Fruit fly (Drosophila melanogaster) whole organism, embryonic: ENCODE measurements around the gene Obp99c.

Source experiments
- B-H2 ChIP-seq: fragments of 200-800 bp; sonication (Bioruptor generic); optimal IDR thresholded peaks from 2 replicates; lab custom pipeline; 2018; ENCODE audit warnings: missing biosample characterization, mild to moderate bottlenecking, missing genetic modification characterization
- CG10431 ChIP-seq: fragments of 200-800 bp; sonication (Bioruptor generic); optimal IDR thresholded peaks from 3 replicates; lab custom pipeline; 2018; ENCODE audit warnings: missing biosample characterization, mild to moderate bottlenecking, missing genetic modification characterization
- CG11504 ChIP-seq: fragments of 200-800 bp; sonication (Bioruptor generic); optimal IDR thresholded peaks from 3 replicates; lab custom pipeline; 2019; ENCODE audit warnings: missing biosample characterization, mild to moderate bottlenecking, missing genetic modification characterization, moderate library complexity
- CG12155 ChIP-seq: fragments of 200-800 bp; sonication (Bioruptor generic); optimal IDR thresholded peaks from 3 replicates; lab custom pipeline; 2016; ENCODE audit warnings: missing biosample characterization, missing genetic modification characterization
- CG12219 ChIP-seq: fragments of 200-800 bp; sonication (Bioruptor generic); optimal IDR thresholded peaks from 3 replicates; lab custom pipeline; 2018; ENCODE audit warnings: missing biosample characterization, mild to moderate bottlenecking, missing genetic modification characterization
- CG14710 ChIP-seq: fragments of 200-800 bp; sonication (Bioruptor generic); optimal IDR thresholded peaks from 3 replicates; lab custom pipeline; 2019; ENCODE audit warnings: missing biosample characterization, mild to moderate bottlenecking, missing genetic modification characterization, moderate library complexity
- CG1529 ChIP-seq: fragments of 200-800 bp; sonication (Bioruptor generic); optimal IDR thresholded peaks from 3 replicates; lab custom pipeline; 2018; ENCODE audit warnings: missing biosample characterization, missing genetic modification characterization
- CG15514 ChIP-seq: fragments of 200-800 bp; sonication (Bioruptor generic); optimal IDR thresholded peaks from 3 replicates; lab custom pipeline; 2017; ENCODE audit warnings: missing biosample characterization, missing genetic modification characterization, mild to moderate bottlenecking, moderate library complexity, missing genetic modification reagents
- CG17359 ChIP-seq: fragments of 200-800 bp; sonication (Bioruptor generic); optimal IDR thresholded peaks from 3 replicates; lab custom pipeline; 2018; ENCODE audit warnings: missing biosample characterization, mild to moderate bottlenecking, missing genetic modification characterization, moderate library complexity
- CG17361 ChIP-seq: fragments of 200-800 bp; sonication (Bioruptor generic); IDR thresholded peaks from 3 replicates; pipeline ENCODE4 v1.3.6; 2022; ENCODE audit warnings: missing biosample characterization, missing genetic modification characterization
- CG17385 ChIP-seq: fragments of 200-800 bp; sonication (Bioruptor generic); optimal IDR thresholded peaks from 3 replicates; lab custom pipeline; 2018; ENCODE audit warnings: missing biosample characterization, mild to moderate bottlenecking, missing genetic modification characterization
- CG2116 ChIP-seq: fragments of 200-800 bp; sonication (Bioruptor generic); optimal IDR thresholded peaks from 3 replicates; lab custom pipeline; 2018; ENCODE audit warnings: missing biosample characterization, mild to moderate bottlenecking, missing genetic modification characterization
- CG3163 ChIP-seq: fragments of 200-800 bp; sonication (Bioruptor generic); optimal IDR thresholded peaks from 3 replicates; lab custom pipeline; 2016; ENCODE audit warnings: missing biosample characterization, missing genetic modification characterization
- CG32772 ChIP-seq: fragments of 200-800 bp; sonication (Bioruptor generic); IDR thresholded peaks from 2 replicates; pipeline ENCODE4 v1.3.6; 2022; ENCODE audit warnings: missing biosample characterization, missing genetic modification characterization
- CG34376 ChIP-seq: fragments of 200-800 bp; sonication (Bioruptor generic); optimal IDR thresholded peaks from 2 replicates; lab custom pipeline; 2018; ENCODE audit warnings: missing biosample characterization, mild to moderate bottlenecking, missing genetic modification characterization
- CG34422 ChIP-seq: fragments of 200-800 bp; sonication (Bioruptor generic); IDR thresholded peaks from 3 replicates; pipeline ENCODE4 v1.3.6; 2022; ENCODE audit warnings: missing biosample characterization, missing genetic modification characterization
- CG4617 ChIP-seq: fragments of 200-800 bp; sonication (Bioruptor generic); optimal IDR thresholded peaks from 3 replicates; lab custom pipeline; 2016; ENCODE audit warnings: missing biosample characterization, missing genetic modification characterization, borderline replicate concordance
- CG5180 ChIP-seq: fragments of 200-800 bp; sonication (Bioruptor generic); optimal IDR thresholded peaks from 3 replicates; lab custom pipeline; 2017; ENCODE audit warnings: missing biosample characterization, missing genetic modification characterization, mild to moderate bottlenecking, moderate library complexity, missing genetic modification reagents
- CG6272 ChIP-seq: fragments of 200-800 bp; sonication (Bioruptor generic); IDR thresholded peaks from 2 replicates; pipeline ENCODE4 v1.3.6; 2022; ENCODE audit warnings: missing biosample characterization, missing genetic modification characterization
- CG7745 ChIP-seq: fragments of 200-800 bp; sonication (Bioruptor generic); optimal IDR thresholded peaks from 2 replicates; lab custom pipeline; 2018; ENCODE audit warnings: missing biosample characterization, mild to moderate bottlenecking, missing genetic modification characterization, moderate library complexity
- CG9817 ChIP-seq: fragments of 200-800 bp; sonication (Bioruptor generic); optimal IDR thresholded peaks from 2 replicates; lab custom pipeline; 2018; ENCODE audit warnings: missing biosample characterization, mild to moderate bottlenecking, missing genetic modification characterization, moderate library complexity
- CoRest ChIP-seq: fragments of 200-800 bp; sonication (Bioruptor generic); optimal IDR thresholded peaks from 3 replicates; lab custom pipeline; 2018; ENCODE audit warnings: missing biosample characterization, mild to moderate bottlenecking, missing genetic modification characterization, moderate library complexity
- Dad ChIP-seq: fragments of 200-800 bp; sonication (Bioruptor generic); optimal IDR thresholded peaks from 3 replicates; lab custom pipeline; 2016; ENCODE audit warnings: missing biosample characterization, missing genetic modification characterization
- Dbx ChIP-seq: fragments of 200-800 bp; sonication (Bioruptor generic); IDR thresholded peaks from 3 replicates; pipeline ENCODE4 v1.3.6; 2022; ENCODE audit warnings: missing biosample characterization, missing genetic modification characterization
- Dek ChIP-seq: fragments of 200-800 bp; sonication (Bioruptor generic); optimal IDR thresholded peaks from 3 replicates; lab custom pipeline; 2019; ENCODE audit warnings: missing biosample characterization, mild to moderate bottlenecking, missing genetic modification characterization, moderate library complexity
- Doc2 ChIP-seq: fragments of 200-800 bp; sonication (Bioruptor generic); IDR thresholded peaks from 2 replicates; pipeline ENCODE4 v1.3.6; 2022; ENCODE audit warnings: missing biosample characterization, missing genetic modification characterization
- Fer1 ChIP-seq: fragments of 200-800 bp; sonication (Bioruptor generic); optimal IDR thresholded peaks from 2 replicates; lab custom pipeline; 2017; ENCODE audit warnings: missing biosample characterization, mild to moderate bottlenecking, missing genetic modification characterization
- HmgZ ChIP-seq: fragments of 200-800 bp; sonication (Bioruptor generic); optimal IDR thresholded peaks from 2 replicates; lab custom pipeline; 2018; ENCODE audit warnings: missing biosample characterization, mild to moderate bottlenecking, missing genetic modification characterization
- Jarid2 ChIP-seq: fragments of 200-800 bp; sonication (Bioruptor generic); optimal IDR thresholded peaks from 3 replicates; lab custom pipeline; 2017; ENCODE audit warnings: mild to moderate bottlenecking, missing biosample characterization, missing genetic modification reagents, missing genetic modification characterization
- MESR4 ChIP-seq: fragments of 200-800 bp; sonication (Bioruptor generic); optimal IDR thresholded peaks from 2 replicates; lab custom pipeline; 2018; ENCODE audit warnings: missing biosample characterization, mild to moderate bottlenecking, missing genetic modification characterization, moderate library complexity
- Myb ChIP-seq: fragments of 200-800 bp; sonication (Bioruptor generic); optimal IDR thresholded peaks from 2 replicates; lab custom pipeline; 2016; ENCODE audit warnings: missing biosample characterization, missing genetic modification characterization
- NC2α ChIP-seq: fragments of 200-800 bp; sonication (Bioruptor generic); optimal IDR thresholded peaks from 2 replicates; lab custom pipeline; 2016; ENCODE audit warnings: missing biosample characterization, missing genetic modification characterization
- Ravus ChIP-seq: fragments of 200-800 bp; sonication (Bioruptor generic); IDR thresholded peaks from 2 replicates; pipeline ENCODE4 v1.3.6; 2022; ENCODE audit warnings: missing biosample characterization, missing genetic modification characterization
- YL-1 ChIP-seq: fragments of 200-800 bp; sonication (Bioruptor generic); optimal IDR thresholded peaks from 3 replicates; lab custom pipeline; 2017; ENCODE audit warnings: missing biosample characterization, mild to moderate bottlenecking, missing genetic modification characterization
- ap ChIP-seq: fragments of 200-800 bp; sonication (Bioruptor generic); IDR thresholded peaks from 2 replicates; pipeline ENCODE4 v1.3.6; 2022; ENCODE audit warnings: missing biosample characterization, missing genetic modification characterization
- dati ChIP-seq: fragments of 200-800 bp; sonication (Bioruptor generic); IDR thresholded peaks from 2 replicates; pipeline ENCODE4 v1.3.6; 2022; ENCODE audit warnings: missing biosample characterization, missing genetic modification characterization
- ewg ChIP-seq: fragments of 200-800 bp; sonication (Bioruptor generic); optimal IDR thresholded peaks from 3 replicates; lab custom pipeline; 2017; ENCODE audit warnings: mild to moderate bottlenecking, missing biosample characterization, missing genetic modification reagents, missing genetic modification characterization
- fru ChIP-seq: fragments of >200 bp; optimal IDR thresholded peaks from 2 replicates; lab custom pipeline; 2017
- grau ChIP-seq: fragments of 200-800 bp; optimal IDR thresholded peaks from 3 replicates; lab custom pipeline; 2019; ENCODE audit warnings: missing biosample characterization, mild to moderate bottlenecking, missing genetic modification characterization, moderate library complexity
- nerfin-2 ChIP-seq: fragments of 200-800 bp; sonication (Bioruptor generic); IDR thresholded peaks from 2 replicates; pipeline ENCODE4 v1.3.6; 2022; ENCODE audit warnings: missing biosample characterization, missing genetic modification characterization; ENCODE audit not compliant: partially characterized antibody
- pzg ChIP-seq: fragments of 200-800 bp; sonication (Bioruptor generic); optimal IDR thresholded peaks from 3 replicates; lab custom pipeline; 2018; ENCODE audit warnings: missing biosample characterization, mild to moderate bottlenecking, missing genetic modification characterization, moderate library complexity
- ranshi ChIP-seq: fragments of 200-800 bp; sonication (Bioruptor generic); IDR thresholded peaks from 2 replicates; pipeline ENCODE4 v1.3.6; 2022; ENCODE audit warnings: missing biosample characterization, missing genetic modification characterization
- run ChIP-seq: fragments of 200-800 bp; sonication (Bioruptor generic); optimal IDR thresholded peaks from 3 replicates; lab custom pipeline; 2018; ENCODE audit warnings: missing biosample characterization, mild to moderate bottlenecking, missing genetic modification characterization
- scrt ChIP-seq: fragments of 200-800 bp; sonication (Bioruptor generic); optimal IDR thresholded peaks from 2 replicates; lab custom pipeline; 2018; ENCODE audit warnings: missing biosample characterization, mild to moderate bottlenecking, missing genetic modification characterization, moderate library complexity
- sd ChIP-seq: fragments of 200-800 bp; sonication (Bioruptor generic); optimal IDR thresholded peaks from 3 replicates; lab custom pipeline; 2018; ENCODE audit warnings: missing biosample characterization, mild to moderate bottlenecking, missing genetic modification characterization, moderate library complexity
- sim ChIP-seq: fragments of 200-800 bp; sonication (Bioruptor generic); IDR thresholded peaks from 2 replicates; pipeline ENCODE4 v1.3.6; 2022; ENCODE audit warnings: missing biosample characterization, missing genetic modification characterization
- sima ChIP-seq: fragments of 200-800 bp; sonication (Bioruptor generic); optimal IDR thresholded peaks from 2 replicates; lab custom pipeline; 2016; ENCODE audit warnings: missing biosample characterization, missing genetic modification characterization
- sob ChIP-seq: fragments of 200-800 bp; sonication (Bioruptor generic); IDR thresholded peaks from 2 replicates; pipeline ENCODE4 v1.3.6; 2022; ENCODE audit warnings: missing biosample characterization, missing genetic modification characterization
- tap ChIP-seq: fragments of 200-800 bp; optimal IDR thresholded peaks from 3 replicates; lab custom pipeline; 2019; ENCODE audit warnings: missing biosample characterization, mild to moderate bottlenecking, missing genetic modification characterization, moderate library complexity
- tgo ChIP-seq: fragments of 200-800 bp; sonication (Bioruptor generic); IDR thresholded peaks from 3 replicates; pipeline ENCODE4 v1.3.6; 2022; ENCODE audit warnings: missing biosample characterization, missing genetic modification characterization
- tup ChIP-seq: fragments of 200-800 bp; sonication (Bioruptor generic); optimal IDR thresholded peaks from 2 replicates; lab custom pipeline; 2016; ENCODE audit warnings: missing biosample characterization, mild to moderate bottlenecking, missing genetic modification characterization, moderate library complexity
- unc-4 ChIP-seq: fragments of 200-800 bp; sonication (Bioruptor generic); IDR thresholded peaks from 2 replicates; pipeline ENCODE4 v1.3.6; 2022; ENCODE audit warnings: missing biosample characterization, missing genetic modification characterization; ENCODE audit not compliant: partially characterized antibody

The Obp99c gene

dm6 chr3R:29737891-29738290 lies 48.8 kb upstream of the Obp99c start, which contains the start of gene Gnpnat (continued):
- TF ChIP-seq B-H2 (peak; percentile 11), Doc2 (GFP tag; lab: Robert Waterston, UW) (no peak), CG32772 (no peak), CG12219 (GFP tag; lab: Kevin White, UChicago) (peak; percentile 41), Dbx (no peak), CG17359 (tag; lab: Kevin White, UChicago) (peak; percentile 73), tgo (GFP tag; lab: Robert Waterston, UW) (no peak), pzg (GFP tag; lab: Kevin White, UChicago) (no peak), tup (no peak), ranshi (GFP tag; lab: Robert Waterston, UW) (no peak), nerfin-2 (no peak), grau (tag; lab: Kevin White, UChicago) (peak; percentile 96), CG6272 (no peak), CG34422 (GFP tag; lab: Robert Waterston, UW) (no peak), CG17385 (GFP tag; lab: Kevin White, UChicago) (peak; percentile 48), CG4617 (GFP tag; lab: Kevin White, UChicago) (no peak), ap (GFP tag; lab: Robert Waterston, UW) (no peak), sd (tag; lab: Kevin White, UChicago) (peak; percentile 8), CG9817 (tag; lab: Kevin White, UChicago) (peak; percentile 46), CG1529 (GFP tag; lab: Kevin White, UChicago) (peak; percentile 7), sob (GFP tag; lab: Robert Waterston, UW) (no peak), tap (tag; lab: Kevin White, UChicago) (no peak), Dek (tag; lab: Kevin White, UChicago) (peak; percentile 51), Jarid2 (GFP tag; lab: Kevin White, UChicago) (peak; percentile 14), fru (lab: Kevin White, UChicago) (no peak), YL-1 (no peak), CG3163 (no peak), CG17361 (GFP tag; lab: Robert Waterston, UW) (no peak), Fer1 (GFP tag; lab: Kevin White, UChicago) (peak; percentile 66), sima (no peak), MESR4 (GFP tag; lab: Kevin White, UChicago) (no peak), scrt (peak; percentile 26), run (no peak), CG14710 (tag; lab: Kevin White, UChicago) (peak; percentile 32), unc-4 (GFP tag; lab: Robert Waterston, UW) (no peak), Dad (GFP tag; lab: Kevin White, UChicago) (no peak), NC2α (GFP tag; lab: Kevin White, UChicago) (no peak), CoRest (peak; percentile 45), dati (no peak), CG5180 (no peak), CG2116 (GFP tag; lab: Kevin White, UChicago) (peak; percentile 4), sim (no peak), Myb (GFP tag; lab: Kevin White, UChicago) (no peak), Ravus (GFP tag; lab: Robert Waterston, UW) (no peak), CG34376 (GFP tag; lab: Kevin White, UChicago) (no peak), HmgZ (peak; percentile 58), ewg (GFP tag; lab: Kevin White, UChicago) (peak; percentile 22), CG11504 (tag; lab: Kevin White, UChicago) (no peak), CG7745 (tag; lab: Kevin White, UChicago) (no peak), CG12155 (peak; percentile 22), CG15514 (GFP tag; lab: Kevin White, UChicago) (peak; percentile 37), CG10431 (GFP tag; lab: Kevin White, UChicago) (no peak)
